Worm (Caenorhabditis elegans) whole organism, mixed stage, embryonic: ENCODE results near the gene F41H8.1.

Source experiments
- bed-3 ChIP-seq: fragments of 200-800 bp; sonication (Bioruptor generic); optimal IDR thresholded peaks from 3 replicates; lab custom pipeline; 2018; ENCODE audit warnings: mild to moderate bottlenecking, missing genetic modification characterization, moderate library complexity, missing compliant biosample characterization
- blmp-1 ChIP-seq: fragments of 150-350 bp; optimal IDR thresholded peaks from 2 replicates; lab custom pipeline; 2014; ENCODE audit warnings: missing biosample characterization, missing genetic modification characterization
- ceh-43 ChIP-seq: fragments of 200-800 bp; sonication (Bioruptor generic); optimal IDR thresholded peaks from 2 replicates; lab custom pipeline; 2018; ENCODE audit warnings: mild to moderate bottlenecking, missing genetic modification characterization, moderate library complexity, missing compliant biosample characterization
- ceh-83 ChIP-seq: fragments of 200-800 bp; sonication (Bioruptor generic); optimal IDR thresholded peaks from 2 replicates; lab custom pipeline; 2018; ENCODE audit warnings: mild to moderate bottlenecking, missing genetic modification characterization, missing compliant biosample characterization
- ces-1 ChIP-seq: fragments of 150-350 bp; optimal IDR thresholded peaks from 2 replicates; lab custom pipeline; 2014; ENCODE audit warnings: missing biosample characterization, missing genetic modification reagents, missing genetic modification characterization
- drap-1 ChIP-seq: fragments of 200-800 bp; sonication (Bioruptor generic); optimal IDR thresholded peaks from 3 replicates; lab custom pipeline; 2018; ENCODE audit warnings: mild to moderate bottlenecking, missing genetic modification characterization, missing compliant biosample characterization
- elt-1 ChIP-seq: sonication (generic microtip); optimal IDR thresholded peaks from 2 replicates; lab custom pipeline; 2017; ENCODE audit warnings: missing genetic modification characterization, mild to moderate bottlenecking, missing compliant biosample characterization, antibody characterized with exemption, moderate library complexity, borderline replicate concordance; ENCODE audit not compliant: insufficient read depth
- elt-3 ChIP-seq: fragments of 150-350 bp; optimal IDR thresholded peaks from 2 replicates; lab custom pipeline; 2014; ENCODE audit warnings: missing biosample characterization, missing genetic modification characterization
- ham-2 ChIP-seq: fragments of 200-800 bp; sonication (Bioruptor generic); optimal IDR thresholded peaks from 2 replicates; lab custom pipeline; 2018; ENCODE audit warnings: mild to moderate bottlenecking, missing genetic modification characterization, missing compliant biosample characterization
- hlh-1 ChIP-seq: fragments of 150-350 bp; optimal IDR thresholded peaks from 2 replicates; lab custom pipeline; 2014; ENCODE audit warnings: missing biosample characterization, missing genetic modification reagents, missing genetic modification characterization
- lin-13 ChIP-seq: fragments of 150-350 bp; optimal IDR thresholded peaks from 2 replicates; lab custom pipeline; 2014; ENCODE audit warnings: missing biosample characterization, missing genetic modification characterization
- lin-32 ChIP-seq: fragments of 200-800 bp; sonication (Bioruptor generic); optimal IDR thresholded peaks from 2 replicates; lab custom pipeline; 2018; ENCODE audit warnings: mild to moderate bottlenecking, missing genetic modification characterization, missing compliant biosample characterization
- lsy-2 ChIP-seq: fragments of 150-350 bp; optimal IDR thresholded peaks from 2 replicates; lab custom pipeline; 2014; ENCODE audit warnings: missing biosample characterization, missing genetic modification characterization
- mab-5 ChIP-seq: fragments of 150-350 bp; optimal IDR thresholded peaks from 2 replicates; lab custom pipeline; 2014; ENCODE audit warnings: missing biosample characterization, missing genetic modification characterization
- mep-1 ChIP-seq: fragments of 150-350 bp; optimal IDR thresholded peaks from 2 replicates; lab custom pipeline; 2017; ENCODE audit warnings: missing biosample characterization, missing genetic modification reagents, missing genetic modification characterization, inconsistent platforms
- mls-2 ChIP-seq: sonication (generic microtip); optimal IDR thresholded peaks from 2 replicates; lab custom pipeline; 2016; ENCODE audit warnings: mild to moderate bottlenecking, missing genetic modification characterization, moderate library complexity, missing compliant biosample characterization
- nhr-2 ChIP-seq: fragments of 150-350 bp; optimal IDR thresholded peaks from 2 replicates; lab custom pipeline; 2014; ENCODE audit warnings: missing biosample characterization, missing genetic modification characterization
- nhr-237 ChIP-seq: fragments of 150-350 bp; optimal IDR thresholded peaks from 2 replicates; lab custom pipeline; 2014; ENCODE audit warnings: missing biosample characterization, missing genetic modification characterization
- nhr-28 ChIP-seq: fragments of 150-350 bp; optimal IDR thresholded peaks from 2 replicates; lab custom pipeline; 2014; ENCODE audit warnings: missing biosample characterization, missing genetic modification characterization
- nhr-76 ChIP-seq: sonication (generic microtip); optimal IDR thresholded peaks from 2 replicates; lab custom pipeline; 2017; ENCODE audit warnings: missing biosample characterization, missing genetic modification characterization
- pha-4 ChIP-seq: fragments of 150-350 bp; optimal IDR thresholded peaks from 2 replicates; lab custom pipeline; 2018; ENCODE audit warnings: missing biosample characterization, missing genetic modification reagents, missing genetic modification characterization
- sem-2 ChIP-seq: fragments of 200-800 bp; sonication (Bioruptor generic); optimal IDR thresholded peaks from 2 replicates; lab custom pipeline; 2018; ENCODE audit warnings: mild to moderate bottlenecking, missing genetic modification characterization, missing compliant biosample characterization
- snpc-4 ChIP-seq: fragments of 150-350 bp; optimal IDR thresholded peaks from 2 replicates; lab custom pipeline; 2014; ENCODE audit warnings: missing biosample characterization, missing genetic modification characterization
- unc-62 ChIP-seq: fragments of 150-350 bp; optimal IDR thresholded peaks from 2 replicates; lab custom pipeline; 2014; ENCODE audit warnings: missing biosample characterization, missing genetic modification reagents, missing genetic modification characterization
- ztf-11 ChIP-seq: fragments of 150-350 bp; optimal IDR thresholded peaks from 2 replicates; lab custom pipeline; 2014; ENCODE audit warnings: missing biosample characterization, missing genetic modification characterization

F41H8.1 gene

DNA sequence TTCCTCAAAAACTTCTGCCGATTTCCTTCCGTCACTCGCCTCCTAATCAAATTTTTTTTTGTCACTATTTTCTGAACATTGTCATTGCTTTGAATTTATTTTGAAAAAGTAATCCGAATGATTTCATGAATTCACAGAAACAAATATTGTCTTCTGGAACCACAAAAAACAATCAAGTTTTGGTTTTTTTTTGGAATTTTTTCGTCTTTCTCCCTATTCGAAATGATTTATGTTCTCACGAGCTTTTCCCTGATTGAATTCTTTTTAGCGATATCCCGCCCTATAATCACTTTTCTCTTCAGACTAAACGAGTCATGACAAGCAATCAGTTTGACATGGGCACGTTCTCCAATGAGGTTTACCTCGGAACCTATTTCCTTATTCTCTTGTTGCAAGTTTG is at the start of gene F41H8.1:
TSS of gene F41H8.1 (plus strand) at position 301 of the 400 bp plus-strand sequence.
- TF ChIP-seq blmp-1 (tag; lab: Kevin White, UChicago) (no peak), lsy-2 (no peak), elt-3 (tag; lab: Kevin White, UChicago) (no peak), nhr-237 (tag; lab: Kevin White, UChicago) (no peak), nhr-76 (tag; lab: Kevin White, UChicago) (no peak)

DNA sequence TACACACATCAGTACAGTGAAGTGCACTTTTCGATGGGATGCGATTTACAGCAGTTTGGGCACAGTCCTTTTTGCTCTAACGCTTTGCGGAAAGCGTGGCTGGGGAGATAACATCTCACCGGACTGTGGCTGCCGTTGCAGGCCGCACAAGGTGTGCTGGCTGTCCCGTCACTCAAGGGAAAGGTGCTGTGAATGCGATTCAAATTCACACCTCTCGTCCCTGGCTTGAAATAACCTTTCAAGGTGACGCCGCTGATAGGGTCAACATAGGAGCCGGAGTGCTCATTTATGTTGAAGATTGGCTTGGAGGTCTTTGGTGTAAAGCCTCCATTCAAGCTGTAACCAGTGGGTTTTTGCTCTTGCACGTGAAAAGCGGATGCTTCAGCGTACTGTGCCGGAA is 39.4 kb upstream of the F41H8.1 start:
- TF ChIP-seq ceh-43 (GFP tag; lab: Kevin White, UChicago) = no peak
- TF ChIP-seq bed-3 (GFP tag; lab: Kevin White, UChicago) = no peak
- TF ChIP-seq ces-1 (GFP tag; lab: Kevin White, UChicago) = no peak
- TF ChIP-seq nhr-76 (tag; lab: Kevin White, UChicago) = no peak
- no peak for TF ChIP-seq snpc-4 (tag; lab: Kevin White, UChicago)
- no peak for TF ChIP-seq ceh-83 (GFP tag; lab: Kevin White, UChicago)
- no peak for TF ChIP-seq lin-32 (GFP tag; lab: Kevin White, UChicago)
- TF ChIP-seq hlh-1 (tag; lab: Kevin White, UChicago) = no peak
- TF ChIP-seq drap-1 (GFP tag; lab: Kevin White, UChicago) = no peak

DNA sequence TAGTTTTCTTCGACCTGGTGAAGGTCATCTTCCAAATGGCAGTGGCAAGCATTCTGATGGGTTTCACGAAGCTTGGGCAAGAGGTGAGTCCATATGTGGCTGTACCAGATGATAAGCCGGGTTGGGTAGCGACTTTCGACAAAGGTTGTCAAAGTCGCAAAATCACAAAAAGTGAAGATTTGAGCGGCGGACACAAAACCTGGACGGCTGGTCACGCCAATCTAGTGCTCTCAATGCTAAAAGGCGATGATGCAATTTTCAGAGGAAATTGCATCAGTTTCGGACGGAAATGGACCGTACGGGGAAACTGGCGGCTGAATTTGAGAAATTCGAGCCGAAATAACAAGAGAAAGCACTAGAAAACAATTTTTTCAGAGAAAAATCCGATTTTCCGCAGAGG is 36.2 kb upstream of the F41H8.1 start:
- TF ChIP-seq lin-13 (tag; lab: Kevin White, UChicago) (no peak), lin-32 (GFP tag; lab: Kevin White, UChicago) (no peak), ham-2 (GFP tag; lab: Kevin White, UChicago) (no peak), unc-62 (no peak), mab-5 (tag; lab: Kevin White, UChicago) (no peak)
- TF ChIP-seq, all 35 proteins: peak for 0

DNA sequence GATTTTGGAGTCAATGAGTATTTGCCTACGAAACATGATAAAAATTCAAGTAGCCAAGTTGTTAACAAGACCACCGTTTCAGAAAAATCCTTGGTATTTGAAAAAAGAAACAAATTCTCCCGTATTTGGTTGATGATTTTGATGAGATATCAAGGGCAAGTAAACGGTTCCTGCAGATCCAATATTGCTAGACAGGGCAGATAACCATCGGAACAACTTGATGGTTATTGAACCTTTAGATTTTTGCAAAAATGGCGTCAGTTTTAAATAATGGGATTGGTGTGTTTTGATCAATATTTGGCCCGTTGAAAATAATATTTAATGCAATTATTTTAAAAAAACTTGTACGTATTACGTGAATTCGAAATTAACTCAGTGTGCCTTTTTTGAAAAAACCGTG is 33.2 kb upstream of the F41H8.1 start:
- TF ChIP-seq elt-1 (tag; lab: Kevin White, UChicago) (peak; percentile 38), pha-4 (no peak)
- TF ChIP-seq, all 35 proteins: peak for 1

DNA sequence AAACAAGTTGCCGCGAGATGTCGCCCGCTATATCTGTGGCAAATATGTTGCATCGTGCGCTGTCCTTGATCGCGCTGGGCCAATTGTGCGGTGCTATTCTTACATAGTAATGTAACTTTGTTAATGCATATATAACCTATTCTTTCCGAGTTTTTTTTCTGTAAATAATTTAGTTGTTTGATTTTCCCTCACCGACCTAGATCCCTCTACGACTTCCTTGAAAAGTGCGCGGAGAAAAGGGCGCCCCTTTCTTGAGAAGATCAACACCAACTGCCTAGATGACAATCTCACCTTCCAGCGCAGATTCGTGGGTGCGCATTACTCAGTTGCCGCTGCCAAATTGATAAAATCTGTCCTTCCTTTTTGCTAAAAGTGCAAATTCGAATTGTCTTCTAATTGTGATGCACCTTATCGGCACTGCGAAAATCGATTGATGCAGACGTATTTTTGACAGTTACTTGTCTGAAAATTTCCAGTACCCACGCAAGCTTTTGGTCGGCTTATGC is 31.9 kb upstream of the F41H8.1 start:
- TF ChIP-seq sem-2 (GFP tag; lab: Kevin White, UChicago) = no peak
- TF ChIP-seq nhr-28 = no peak
- peak; percentile 85 for TF ChIP-seq elt-1 (tag; lab: Kevin White, UChicago)

DNA sequence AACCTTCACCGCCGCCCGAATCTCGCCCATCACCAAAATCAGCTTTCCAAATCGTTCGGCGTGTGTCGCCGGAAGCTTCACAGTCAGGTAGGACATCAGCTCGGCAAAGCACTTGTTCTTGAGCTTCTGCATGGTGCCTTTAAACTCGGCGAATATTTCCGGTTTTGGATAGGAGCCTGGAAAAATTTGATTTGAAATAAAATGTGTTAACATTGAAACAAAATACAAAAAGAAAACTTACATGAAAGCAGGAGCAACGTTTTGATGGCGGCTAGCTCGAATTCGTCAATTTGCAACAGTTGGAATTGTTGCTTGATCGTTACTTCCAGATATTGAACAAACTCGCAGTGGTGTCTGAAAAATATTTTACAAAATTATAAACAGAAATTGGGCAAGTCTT is 30.7 kb upstream of the F41H8.1 start:
- TF ChIP-seq mep-1 (tag; lab: Kevin White, UChicago) (no peak), ztf-11 (no peak), ceh-43 (GFP tag; lab: Kevin White, UChicago) (no peak), lin-32 (GFP tag; lab: Kevin White, UChicago) (no peak), ham-2 (GFP tag; lab: Kevin White, UChicago) (no peak), lin-13 (tag; lab: Kevin White, UChicago) (no peak)

DNA sequence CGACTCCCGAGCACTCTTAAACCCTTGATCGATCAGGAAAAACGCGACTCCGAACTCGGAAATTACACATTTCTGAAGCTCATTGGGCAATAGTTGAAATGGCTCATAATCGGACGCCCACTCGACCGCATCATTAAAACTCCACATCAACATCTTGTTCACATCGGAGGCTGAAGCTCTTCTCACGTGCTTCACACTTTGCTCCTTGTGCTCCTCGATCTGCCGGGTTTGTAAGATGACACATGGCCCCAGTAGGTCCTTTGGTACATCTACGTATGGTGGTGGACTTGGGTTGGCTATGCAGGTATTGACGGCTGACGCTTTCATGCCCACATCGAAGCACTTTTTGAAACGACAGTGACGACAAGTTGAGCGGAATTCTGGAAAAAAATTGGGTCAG is 30.0 kb upstream of the F41H8.1 start:
- TF ChIP-seq ztf-11 = no peak
- TF ChIP-seq lsy-2 = no peak
- TF ChIP-seq blmp-1 (tag; lab: Kevin White, UChicago) = no peak
- no peak for TF ChIP-seq nhr-2 (tag; lab: Kevin White, UChicago)
- no peak for TF ChIP-seq mls-2
- no peak for TF ChIP-seq lin-32 (GFP tag; lab: Kevin White, UChicago)
- TF ChIP-seq nhr-28 = no peak
- no peak for TF ChIP-seq elt-3 (tag; lab: Kevin White, UChicago)
- no peak for TF ChIP-seq sem-2 (GFP tag; lab: Kevin White, UChicago)
- no peak for TF ChIP-seq nhr-237 (tag; lab: Kevin White, UChicago)

DNA sequence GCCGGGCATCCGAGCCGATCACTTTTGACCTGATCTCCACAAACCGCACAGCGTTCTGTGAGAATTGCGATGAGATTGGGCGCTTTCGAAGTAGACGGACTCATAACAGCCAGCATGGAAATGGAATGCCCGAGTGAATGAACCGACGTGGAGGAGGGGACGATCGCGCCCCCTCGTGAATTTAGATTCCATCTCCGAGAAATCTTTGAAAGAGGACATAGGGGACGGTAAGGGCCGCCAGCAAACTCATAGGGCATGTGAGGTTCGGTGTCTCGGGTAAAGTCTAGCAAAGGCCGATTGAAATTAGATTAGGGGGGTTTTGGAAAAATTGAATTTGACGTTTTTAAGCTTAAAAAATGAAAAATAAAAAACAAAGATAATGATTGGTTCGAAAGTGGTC is 29.0 kb upstream of the F41H8.1 start, which contains the start of gene nhr-270:
TSS of gene nhr-270 (minus strand) at position 257 of the 400 bp plus-strand sequence.
- peak; percentile 36 for TF ChIP-seq elt-1 (tag; lab: Kevin White, UChicago)
- TF ChIP-seq blmp-1 (tag; lab: Kevin White, UChicago) = no peak
